Worm (Caenorhabditis elegans) whole organism, young adult: ENCODE measurements around the gene chhy-1.

Experiments
- B0336.3 ChIP-seq: fragments of 200-800 bp; sonication (Bioruptor generic); IDR thresholded peaks from 2 replicates; pipeline ENCODE4 v1.3.6; 2022; ENCODE audit warnings: missing genetic modification characterization, missing compliant biosample characterization
- C06A6.2 ChIP-seq: fragments of 200-800 bp; sonication (Bioruptor generic); conservative IDR thresholded peaks from 2 replicates; pipeline ENCODE4 v1.3.6; 2022; ENCODE audit warnings: missing genetic modification characterization, missing compliant biosample characterization
- F23B12.7 ChIP-seq: sonication (generic microtip); optimal IDR thresholded peaks from 2 replicates; lab custom pipeline; 2017; ENCODE audit warnings: missing genetic modification characterization, mild to moderate bottlenecking, missing compliant biosample characterization, antibody characterized with exemption, moderate library complexity; ENCODE audit not compliant: insufficient read depth
- F33H1.4 ChIP-seq: fragments of 200-800 bp; sonication (Bioruptor generic); IDR thresholded peaks from 2 replicates; pipeline ENCODE4 v1.3.6; 2022; ENCODE audit warnings: missing genetic modification reagents, missing genetic modification characterization, missing compliant biosample characterization
- F39B2.1 ChIP-seq: fragments of 200-800 bp; sonication (Bioruptor generic); IDR thresholded peaks from 2 replicates; pipeline ENCODE4 v1.3.6; 2022; ENCODE audit warnings: missing genetic modification reagents, missing genetic modification characterization, missing compliant biosample characterization
- F55B11.4 ChIP-seq: sonication (generic microtip); optimal IDR thresholded peaks from 2 replicates; lab custom pipeline; 2016; ENCODE audit warnings: missing compliant biosample characterization, missing genetic modification characterization, borderline replicate concordance; ENCODE audit not compliant: insufficient read depth
- F57A8.1 ChIP-seq: fragments of 200-800 bp; sonication (Bioruptor generic); optimal IDR thresholded peaks from 2 replicates; lab custom pipeline; 2018; ENCODE audit warnings: mild to moderate bottlenecking, missing genetic modification characterization, moderate library complexity, missing compliant biosample characterization
- Y56A3A.18 ChIP-seq: fragments of 200-800 bp; sonication (Bioruptor generic); IDR thresholded peaks from 2 replicates; pipeline ENCODE4 v1.3.6; 2022; ENCODE audit warnings: missing genetic modification reagents, missing genetic modification characterization, missing compliant biosample characterization
- aptf-2 ChIP-seq: fragments of 200-800 bp; sonication (Bioruptor generic); conservative IDR thresholded peaks from 2 replicates; pipeline ENCODE4 v1.3.6; 2022; ENCODE audit warnings: missing genetic modification reagents, missing genetic modification characterization, missing compliant biosample characterization
- attf-5 ChIP-seq: fragments of 200-800 bp; sonication (Bioruptor generic); optimal IDR thresholded peaks from 2 replicates; lab custom pipeline; 2018; ENCODE audit warnings: mild to moderate bottlenecking, missing genetic modification characterization, missing compliant biosample characterization
- cebp-1 ChIP-seq, 2 experiments: fragments of 200-800 bp in 1 of 2; sonication (Bioruptor generic) in 1 of 2; sonication (generic microtip) in 1 of 2; IDR thresholded peaks in 1 of 2; optimal IDR thresholded peaks in 1 of 2; 2 replicates each; pipeline versions ENCODE4 v1.3.6 to Lab custom; 2017 to 2022; ENCODE audit warnings: missing compliant biosample characterization in 2 of 2, missing genetic modification characterization in 2 of 2, mild to moderate bottlenecking in 1 of 2, missing genetic modification reagents in 1 of 2, moderate library complexity in 1 of 2
- ceh-91 ChIP-seq: fragments of 200-800 bp; sonication (Bioruptor generic); IDR thresholded peaks from 2 replicates; pipeline ENCODE4 v1.3.6; 2022; ENCODE audit warnings: missing genetic modification reagents, missing genetic modification characterization, missing compliant biosample characterization
- die-1 ChIP-seq: sonication (generic microtip); optimal IDR thresholded peaks from 2 replicates; lab custom pipeline; 2016; ENCODE audit warnings: missing genotype, mild to moderate bottlenecking, missing genetic modification characterization, missing compliant biosample characterization
- dox-1 ChIP-seq: fragments of 200-800 bp; sonication (Bioruptor generic); IDR thresholded peaks from 2 replicates; pipeline ENCODE4 v1.3.6; 2022; ENCODE audit warnings: missing genetic modification reagents, missing genetic modification characterization, missing compliant biosample characterization
- egl-44 ChIP-seq: fragments of 200-800 bp; sonication (Bioruptor generic); IDR thresholded peaks from 2 replicates; pipeline ENCODE4 v1.3.6; 2022; ENCODE audit warnings: missing genetic modification reagents, missing genetic modification characterization, missing compliant biosample characterization
- ekl-4 ChIP-seq: fragments of 200-800 bp; sonication (Bioruptor generic); IDR thresholded peaks from 2 replicates; pipeline ENCODE4 v1.3.6; 2022; ENCODE audit warnings: missing genetic modification reagents, missing genetic modification characterization, missing compliant biosample characterization
- ets-4 ChIP-seq: fragments of 200-800 bp; sonication (Bioruptor generic); optimal IDR thresholded peaks from 2 replicates; lab custom pipeline; 2018; ENCODE audit warnings: mild to moderate bottlenecking, missing genetic modification characterization, missing compliant biosample characterization
- hlh-12 ChIP-seq: sonication (generic microtip); optimal IDR thresholded peaks from 2 replicates; lab custom pipeline; 2016; ENCODE audit warnings: missing genetic modification characterization, missing compliant biosample characterization
- hmg-1.2 ChIP-seq: fragments of 200-800 bp; sonication (Bioruptor generic); IDR thresholded peaks from 2 replicates; pipeline ENCODE4 v1.3.6; 2022; ENCODE audit warnings: missing genetic modification reagents, missing genetic modification characterization, missing compliant biosample characterization
- hsf-1 ChIP-seq: fragments of 200-800 bp; sonication (Bioruptor generic); IDR thresholded peaks from 2 replicates; pipeline ENCODE4 v1.3.6; 2022; ENCODE audit warnings: missing genetic modification reagents, missing genetic modification characterization, missing compliant biosample characterization
- lag-1 ChIP-seq: fragments of 200-800 bp; sonication (Bioruptor generic); IDR thresholded peaks from 2 replicates; pipeline ENCODE4 v1.3.6; 2022; ENCODE audit warnings: missing genetic modification reagents, missing genetic modification characterization, missing compliant biosample characterization
- let-526 ChIP-seq: fragments of 200-800 bp; sonication (Bioruptor generic); IDR thresholded peaks from 2 replicates; pipeline ENCODE4 v1.3.6; 2022; ENCODE audit warnings: missing genetic modification reagents, missing genetic modification characterization, missing compliant biosample characterization
- lin-35 ChIP-seq, 3 experiments: fragments of 150-350 bp in 2 of 3; sonication (generic microtip) in 1 of 3; optimal IDR thresholded peaks; 2 replicates each; lab custom pipeline; 2014 to 2018; ENCODE audit warnings: missing biosample characterization in 3 of 3, missing genetic modification characterization in 3 of 3, missing genetic modification reagents in 3 of 3
- lir-1 ChIP-seq: fragments of 200-800 bp; sonication (Bioruptor generic); conservative IDR thresholded peaks from 2 replicates; pipeline ENCODE4 v1.3.6; 2022; ENCODE audit warnings: missing genetic modification reagents, missing genetic modification characterization, missing compliant biosample characterization
- lsl-1 ChIP-seq: fragments of 200-800 bp; sonication (Bioruptor generic); optimal IDR thresholded peaks from 2 replicates; lab custom pipeline; 2018; ENCODE audit warnings: mild to moderate bottlenecking, missing genetic modification characterization, moderate library complexity, missing compliant biosample characterization
- lsy-27 ChIP-seq: sonication (generic microtip); optimal IDR thresholded peaks from 2 replicates; lab custom pipeline; 2017; ENCODE audit warnings: missing genetic modification characterization, mild to moderate bottlenecking, missing compliant biosample characterization, antibody characterized with exemption, missing genotype, borderline replicate concordance; ENCODE audit not compliant: insufficient read depth
- madf-6 ChIP-seq: fragments of 200-800 bp; sonication (Bioruptor generic); IDR thresholded peaks from 2 replicates; pipeline ENCODE4 v1.3.6; 2022; ENCODE audit warnings: missing genetic modification reagents, missing genetic modification characterization, missing compliant biosample characterization
- madf-8 ChIP-seq: fragments of 200-800 bp; sonication (Bioruptor generic); conservative IDR thresholded peaks from 2 replicates; pipeline ENCODE4 v1.3.6; 2022; ENCODE audit warnings: missing genetic modification reagents, missing genetic modification characterization, missing compliant biosample characterization
- mcd-1 ChIP-seq: fragments of 200-800 bp; sonication (Bioruptor generic); IDR thresholded peaks from 2 replicates; pipeline ENCODE4 v1.3.6; 2022; ENCODE audit warnings: missing genetic modification reagents, missing genetic modification characterization, missing compliant biosample characterization
- mel-28 ChIP-seq: sonication (generic microtip); optimal IDR thresholded peaks from 2 replicates; lab custom pipeline; 2016; ENCODE audit warnings: borderline replicate concordance, mild to moderate bottlenecking, missing genetic modification characterization, missing compliant biosample characterization
- mes-4 ChIP-seq: sonication (generic microtip); optimal IDR thresholded peaks from 2 replicates; lab custom pipeline; 2016; ENCODE audit warnings: missing genotype, missing genetic modification characterization, missing compliant biosample characterization
- nfya-1 ChIP-seq: sonication (generic microtip); optimal IDR thresholded peaks from 2 replicates; lab custom pipeline; 2017; ENCODE audit warnings: antibody characterized with exemption, missing compliant biosample characterization, missing genetic modification characterization, borderline replicate concordance; ENCODE audit not compliant: insufficient read depth
- nfyb-1 ChIP-seq: fragments of 200-800 bp; sonication (Bioruptor generic); IDR thresholded peaks from 2 replicates; pipeline ENCODE4 v1.3.6; 2022; ENCODE audit warnings: missing genetic modification reagents, missing genetic modification characterization, missing compliant biosample characterization
- nhr-27 ChIP-seq: fragments of 200-800 bp; sonication (Bioruptor generic); optimal IDR thresholded peaks from 2 replicates; lab custom pipeline; 2018; ENCODE audit warnings: mild to moderate bottlenecking, missing genetic modification characterization, moderate library complexity, missing compliant biosample characterization
- nhr-80 ChIP-seq: sonication (generic microtip); optimal IDR thresholded peaks from 2 replicates; lab custom pipeline; 2016; ENCODE audit warnings: missing genetic modification characterization, missing compliant biosample characterization
- pbrm-1 ChIP-seq: fragments of 200-800 bp; sonication (Bioruptor generic); IDR thresholded peaks from 2 replicates; pipeline ENCODE4 v1.3.6; 2022; ENCODE audit warnings: missing genetic modification reagents, missing genetic modification characterization, missing compliant biosample characterization
- rec-8 ChIP-seq, 2 experiments: sonication (generic microtip); optimal IDR thresholded peaks; 2 replicates each; lab custom pipeline; 2016; ENCODE audit warnings: mild to moderate bottlenecking in 2 of 2, missing genetic modification characterization in 2 of 2, missing genetic modification reagents in 2 of 2, missing genotype in 2 of 2, missing biosample characterization in 1 of 2, missing compliant biosample characterization in 1 of 2, moderate library complexity in 1 of 2
- sdz-38 ChIP-seq: sonication (generic microtip); optimal IDR thresholded peaks from 2 replicates; lab custom pipeline; 2016; ENCODE audit warnings: missing genotype, missing genetic modification characterization, missing compliant biosample characterization
- snpc-1.3 ChIP-seq: sonication (generic microtip); optimal IDR thresholded peaks from 2 replicates; lab custom pipeline; 2017; ENCODE audit warnings: missing genetic modification characterization, mild to moderate bottlenecking, missing compliant biosample characterization, antibody characterized with exemption, moderate library complexity, missing genotype, missing genetic modification reagents; ENCODE audit not compliant: insufficient read depth
- tlf-1 ChIP-seq: fragments of 200-800 bp; sonication (Bioruptor generic); optimal IDR thresholded peaks from 2 replicates; lab custom pipeline; 2018; ENCODE audit warnings: mild to moderate bottlenecking, missing genetic modification characterization, missing compliant biosample characterization
- unc-130 ChIP-seq: sonication (generic microtip); optimal IDR thresholded peaks from 2 replicates; lab custom pipeline; 2016; ENCODE audit warnings: missing genetic modification reagents, missing genetic modification characterization, missing compliant biosample characterization
- unc-62 ChIP-seq: fragments of 150-350 bp; optimal IDR thresholded peaks from 2 replicates; lab custom pipeline; 2014; ENCODE audit warnings: missing biosample characterization, missing genetic modification reagents, missing genetic modification characterization
- xnd-1 ChIP-seq: sonication (generic microtip); optimal IDR thresholded peaks from 2 replicates; lab custom pipeline; 2016; ENCODE audit warnings: missing genotype, missing genetic modification reagents, missing genetic modification characterization, missing compliant biosample characterization
- ztf-18 ChIP-seq: sonication (generic microtip); optimal IDR thresholded peaks from 2 replicates; lab custom pipeline; 2016; ENCODE audit warnings: missing genotype, mild to moderate bottlenecking, missing genetic modification characterization, missing compliant biosample characterization
- ztf-26 ChIP-seq: sonication (generic microtip); optimal IDR thresholded peaks from 2 replicates; lab custom pipeline; 2017; ENCODE audit warnings: missing genetic modification characterization, missing compliant biosample characterization

chhy-1 gene

ce11 chrII:8617516-8617915 lies at the start of gene chhy-1:
TSS of gene chhy-1 (minus strand) at chrII:8617616.
- TF ChIP-seq F57A8.1 (GFP tag; lab: Kevin White, UChicago) (no peak), mel-28 (tag; lab: Kevin White, UChicago) (no peak), let-526 (GFP tag; lab: Robert Waterston, UW) (no peak), pbrm-1 (GFP tag; lab: Robert Waterston, UW) (no peak), sdz-38 (tag; lab: Kevin White, UChicago) (no peak), hsf-1 (GFP tag; lab: Robert Waterston, UW) (no peak), hmg-1.2 (GFP tag; lab: Robert Waterston, UW) (no peak), lin-35 (GFP tag; optimal IDR thresholded peaks at IDR 0.05; lab: Kevin White, UChicago) (no peak), unc-62 (GFP tag; lab: Kevin White, UChicago) (no peak), F55B11.4 (tag; lab: Kevin White, UChicago) (no peak), B0336.3 (GFP tag; lab: Robert Waterston, UW) (no peak), ztf-18 (tag; lab: Kevin White, UChicago) (no peak)

ce11 chrII:8664533-8664932 lies 47.1 kb upstream of the chhy-1 start, which contains the start of gene etc-1:
TSS of gene etc-1 (plus strand) at chrII:8664833.
- TF ChIP-seq lsl-1 (no peak), dox-1 (GFP tag; lab: Robert Waterston, UW) (no peak), F39B2.1 (GFP tag; lab: Robert Waterston, UW) (no peak), unc-130 (GFP tag; lab: Kevin White, UChicago) (no peak), lir-1 (no peak), hlh-12 (no peak), lsy-27 (no peak), nhr-27 (tag; lab: Kevin White, UChicago) (no peak), F33H1.4 (no peak), madf-8 (GFP tag; lab: Robert Waterston, UW) (no peak), mel-28 (tag; lab: Kevin White, UChicago) (no peak), ceh-91 (no peak), xnd-1 (tag; lab: Kevin White, UChicago) (no peak), ekl-4 (GFP tag; lab: Robert Waterston, UW) (no peak)
- TF ChIP-seq, all 124 proteins: peak for 0

- TF ChIP-seq lag-1 (GFP tag; lab: Robert Waterston, UW) (no peak), madf-6 (no peak), unc-130 (GFP tag; lab: Kevin White, UChicago) (no peak), Y56A3A.18 (GFP tag; lab: Robert Waterston, UW) (no peak), mes-4 (tag; lab: Kevin White, UChicago) (no peak), die-1 (tag; lab: Kevin White, UChicago) (no peak), mcd-1 (GFP tag; lab: Robert Waterston, UW) (peak; percentile 63), hlh-12 (no peak), snpc-1.3 (tag; lab: Kevin White, UChicago) (no peak), cebp-1 (GFP tag; IDR thresholded peaks at IDR 0.05; lab: Robert Waterston, UW) (peak; percentile 53; the same call in 1 of the 2 replicates), cebp-1 (tag; optimal IDR thresholded peaks at IDR 0.05; lab: Kevin White, UChicago) (peak; percentile 78), let-526 (GFP tag; lab: Robert Waterston, UW) (no peak), ztf-26 (no peak), nfya-1 (tag; lab: Kevin White, UChicago) (no peak), F23B12.7 (tag; lab: Kevin White, UChicago) (peak; percentile 44), aptf-2 (GFP tag; lab: Robert Waterston, UW) (no peak), rec-8 (tag; optimal IDR thresholded peaks at IDR 0.05; lab: Kevin White, UChicago) (no peak), egl-44 (GFP tag; lab: Robert Waterston, UW) (no peak), pbrm-1 (GFP tag; lab: Robert Waterston, UW) (no peak), attf-5 (GFP tag; lab: Kevin White, UChicago) (peak; percentile 48), tlf-1 (GFP tag; lab: Kevin White, UChicago) (no peak), nfyb-1 (GFP tag; lab: Robert Waterston, UW) (no peak), nhr-80 (tag; lab: Kevin White, UChicago) (no peak), ets-4 (no peak), C06A6.2 (GFP tag; lab: Robert Waterston, UW) (no peak)
Measured at ce11 chrII:8661539-8661938, 44.1 kb upstream of the chhy-1 start, which contains the start of the genes piga-1 and eif-2Bepsilon. TSS of gene piga-1 (minus strand) at chrII:8661712. TSS of gene eif-2Bepsilon (plus strand) at chrII:8661869.
